ENCODE assay signal across 1 fruit fly cellular context in the genomic region with DNA sequence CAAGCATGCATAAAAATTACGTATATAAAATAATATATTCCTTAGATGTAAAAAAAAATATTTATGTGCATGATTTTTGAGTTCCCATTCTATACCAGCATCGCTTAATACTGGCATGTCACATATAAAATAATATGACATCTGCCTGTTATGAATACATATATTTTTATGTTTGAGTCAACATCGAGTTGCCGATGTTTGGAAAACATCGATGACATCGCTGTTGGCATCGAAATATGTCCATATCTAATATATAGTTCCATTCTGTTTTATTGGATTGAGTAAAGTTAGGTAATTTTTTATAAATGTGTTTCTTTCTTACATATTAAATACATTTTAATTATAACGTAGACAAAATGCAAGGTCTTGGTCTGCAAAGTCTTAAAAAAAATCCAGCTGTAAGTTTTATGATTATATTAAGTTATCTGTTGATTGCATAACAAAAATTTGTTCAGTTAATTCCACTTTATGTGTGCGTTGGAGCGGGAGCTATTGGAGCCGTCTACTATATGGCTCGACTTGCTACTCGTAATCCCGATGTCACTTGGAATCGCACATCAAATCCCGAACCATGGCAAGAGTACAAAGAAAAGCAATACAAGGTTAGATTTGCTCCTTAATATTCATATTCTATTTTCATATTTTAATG.
A peak's percentile ranks its signal among the peaks of the same experiment; 100 is the strongest.
TF ChIP-seq lines count a peak whose summit lies in the region.

A gene (plus strand): TSS at position 248 of the 649 bp plus-strand sequence.

TF ChIP-seq in whole organism, embryonic, 481 proteins besides CTCF, POLR2A, EP300 and RAD21 (continued from another document and continues in another):
- TF ChIP-seq CG15696 (tag; optimal IDR thresholded peaks at IDR 0.05; lab: Kevin White, UChicago) (no peak), CG11093 (GFP tag; IDR thresholded peaks at IDR 0.05; lab: Robert Waterston, UW) (no peak), Hmr (GFP tag; optimal IDR thresholded peaks at IDR 0.05; lab: Kevin White, UChicago) (no peak), btn (GFP tag; optimal IDR thresholded peaks at IDR 0.05; lab: Kevin White, UChicago) (no peak), ken (GFP tag; IDR thresholded peaks at IDR 0.05; lab: Robert Waterston, UW) (no peak), CG6791 (GFP tag; IDR thresholded peaks at IDR 0.05; lab: Robert Waterston, UW; ENCODE audit: partially characterized antibody) (peak; percentile 80), CG16815 (GFP tag; optimal IDR thresholded peaks at IDR 0.05; lab: Kevin White, UChicago) (no peak), CG12071 (GFP tag; optimal IDR thresholded peaks at IDR 0.05; lab: Kevin White, UChicago) (no peak), TFAM (GFP tag; optimal IDR thresholded peaks at IDR 0.05; lab: Kevin White, UChicago) (no peak), CG3847 (GFP tag; IDR thresholded peaks at IDR 0.05; lab: Robert Waterston, UW) (no peak), Hr78 (GFP tag; optimal IDR thresholded peaks at IDR 0.05; lab: Kevin White, UChicago) (no peak), CG8924 (tag; optimal IDR thresholded peaks at IDR 0.05; lab: Kevin White, UChicago) (no peak), HLHmδ (GFP tag; optimal IDR thresholded peaks at IDR 0.05; lab: Kevin White, UChicago) (no peak), CG18619 (GFP tag; optimal IDR thresholded peaks at IDR 0.05; lab: Kevin White, UChicago) (no peak), so (GFP tag; IDR thresholded peaks at IDR 0.05; lab: Robert Waterston, UW) (no peak), CG17385 (GFP tag; optimal IDR thresholded peaks at IDR 0.05; lab: Kevin White, UChicago) (no peak), chinmo (GFP tag; IDR thresholded peaks at IDR 0.05; lab: Robert Waterston, UW; ENCODE audit: partially characterized antibody) (no peak), CG11456 (GFP tag; IDR thresholded peaks at IDR 0.05; lab: Robert Waterston, UW) (no peak), hbn (GFP tag; IDR thresholded peaks at IDR 0.05; lab: Robert Waterston, UW; ENCODE audit: partially characterized antibody) (0 out of 2 replicates have a peak, but pooled peaks have one; percentile 46), CG1603 (tag; optimal IDR thresholded peaks at IDR 0.05; lab: Kevin White, UChicago) (peak; percentile 93), D19A (tag; optimal IDR thresholded peaks at IDR 0.05; lab: Kevin White, UChicago) (no peak), slp2 (GFP tag; optimal IDR thresholded peaks at IDR 0.05; lab: Kevin White, UChicago) (no peak), bbx (GFP tag; IDR thresholded peaks at IDR 0.05; lab: Robert Waterston, UW; ENCODE audit: partially characterized antibody) (peak; percentile 75), CG13775 (GFP tag; optimal IDR thresholded peaks at IDR 0.05; lab: Kevin White, UChicago) (no peak), CG8359 (GFP tag; optimal IDR thresholded peaks at IDR 0.05; lab: Kevin White, UChicago; ENCODE audit: borderline replicate concordance) (no peak), ap (GFP tag; IDR thresholded peaks at IDR 0.05; lab: Robert Waterston, UW) (no peak), CG4328 (GFP tag; optimal IDR thresholded peaks at IDR 0.05; lab: Kevin White, UChicago) (no peak), CG9609 (GFP tag; optimal IDR thresholded peaks at IDR 0.05; lab: Kevin White, UChicago) (no peak), CG16813 (GFP tag; IDR thresholded peaks at IDR 0.05; lab: Robert Waterston, UW; ENCODE audit: partially characterized antibody) (peak; percentile 81), CG17361 (GFP tag; IDR thresholded peaks at IDR 0.05; lab: Robert Waterston, UW) (0 out of 3 replicates have a peak, but pooled peaks have one; percentile 13), HLH4C (GFP tag; IDR thresholded peaks at IDR 0.05; lab: Robert Waterston, UW; ENCODE audit: partially characterized antibody) (0 out of 3 replicates have a peak, but pooled peaks have one; percentile 28), emc (GFP tag; optimal IDR thresholded peaks at IDR 0.05; lab: Kevin White, UChicago) (no peak), NC2β (GFP tag; optimal IDR thresholded peaks at IDR 0.05; lab: Kevin White, UChicago) (no peak), CG2116 (GFP tag; optimal IDR thresholded peaks at IDR 0.05; lab: Kevin White, UChicago) (peak; percentile 25), mam (GFP tag; optimal IDR thresholded peaks at IDR 0.05; lab: Kevin White, UChicago) (no peak), Kr (GFP tag; optimal IDR thresholded peaks at IDR 0.05; lab: Kevin White, UChicago) (no peak), ERR (GFP tag; optimal IDR thresholded peaks at IDR 0.05; lab: Kevin White, UChicago) (no peak), ranshi (GFP tag; IDR thresholded peaks at IDR 0.05; lab: Robert Waterston, UW) (no peak), CG4854 (GFP tag; optimal IDR thresholded peaks at IDR 0.05; lab: Kevin White, UChicago) (no peak), ab (GFP tag; optimal IDR thresholded peaks at IDR 0.05; lab: Kevin White, UChicago) (no peak), Ets97D (GFP tag; optimal IDR thresholded peaks at IDR 0.05; lab: Kevin White, UChicago) (no peak), Lpt (GFP tag; optimal IDR thresholded peaks at IDR 0.05; lab: Kevin White, UChicago) (no peak), CG12744 (GFP tag; optimal IDR thresholded peaks at IDR 0.05; lab: Kevin White, UChicago) (no peak), gt (GFP tag; IDR thresholded peaks at IDR 0.05; lab: Robert Waterston, UW) (no peak), lov (optimal IDR thresholded peaks at IDR 0.05; lab: Kevin White, UChicago) (no peak), lov (GFP tag; IDR thresholded peaks at IDR 0.05; lab: Robert Waterston, UW) (no peak), Ptx1 (GFP tag; IDR thresholded peaks at IDR 0.05; lab: Robert Waterston, UW) (no peak), exex (tag; optimal IDR thresholded peaks at IDR 0.05; lab: Kevin White, UChicago) (no peak), pfk (GFP tag; optimal IDR thresholded peaks at IDR 0.05; lab: Kevin White, UChicago) (peak; percentile 32), CG7556 (GFP tag; optimal IDR thresholded peaks at IDR 0.05; lab: Kevin White, UChicago) (no peak), CG13624 (GFP tag; optimal IDR thresholded peaks at IDR 0.05; lab: Kevin White, UChicago) (no peak), gem (tag; optimal IDR thresholded peaks at IDR 0.05; lab: Kevin White, UChicago) (peak; percentile 9), sens-2 (GFP tag; IDR thresholded peaks at IDR 0.05; lab: Robert Waterston, UW) (no peak), CG4282 (GFP tag; optimal IDR thresholded peaks at IDR 0.05; lab: Kevin White, UChicago) (no peak), CG31388 (GFP tag; optimal IDR thresholded peaks at IDR 0.05; lab: Kevin White, UChicago) (no peak), CG8290 (GFP tag; optimal IDR thresholded peaks at IDR 0.05; lab: Kevin White, UChicago) (peak; percentile 43), CG8290 (tag; optimal IDR thresholded peaks at IDR 0.05; lab: Kevin White, UChicago) (peak in 1 of 2 experiments; percentile 25), lola (GFP tag; optimal IDR thresholded peaks at IDR 0.05; lab: Kevin White, UChicago) (no peak), zen2 (GFP tag; IDR thresholded peaks at IDR 0.05; lab: Robert Waterston, UW; ENCODE audit: partially characterized antibody) (no peak), Scr (GFP tag; IDR thresholded peaks at IDR 0.05; lab: Robert Waterston, UW; ENCODE audit: partially characterized antibody) (peak; percentile 71), scrt (GFP tag; optimal IDR thresholded peaks at IDR 0.05; lab: Kevin White, UChicago) (no peak), klu (GFP tag; IDR thresholded peaks at IDR 0.05; lab: Robert Waterston, UW) (no peak), CG15514 (GFP tag; optimal IDR thresholded peaks at IDR 0.05; lab: Kevin White, UChicago) (no peak), Ssrp (tag; optimal IDR thresholded peaks at IDR 0.05; lab: Kevin White, UChicago) (no peak), tgo (GFP tag; IDR thresholded peaks at IDR 0.05; lab: Robert Waterston, UW) (no peak), Xrp1 (GFP tag; IDR thresholded peaks at IDR 0.05; lab: Robert Waterston, UW) (no peak), CG6854 (GFP tag; optimal IDR thresholded peaks at IDR 0.05; lab: Kevin White, UChicago) (no peak), gsb-n (tag; optimal IDR thresholded peaks at IDR 0.05; lab: Kevin White, UChicago) (no peak), CG8944 (GFP tag; optimal IDR thresholded peaks at IDR 0.05; lab: Kevin White, UChicago) (no peak), CG15479 (GFP tag; optimal IDR thresholded peaks at IDR 0.05; lab: Kevin White, UChicago) (no peak), Dfd (GFP tag; optimal IDR thresholded peaks at IDR 0.05; lab: Kevin White, UChicago) (no peak), Hand (GFP tag; optimal IDR thresholded peaks at IDR 0.05; lab: Kevin White, UChicago) (no peak), peb (GFP tag; IDR thresholded peaks at IDR 0.05; lab: Robert Waterston, UW) (no peak), Poxn (GFP tag; IDR thresholded peaks at IDR 0.05; lab: Robert Waterston, UW) (no peak), ase (GFP tag; IDR thresholded peaks at IDR 0.05; lab: Robert Waterston, UW) (no peak), CG15601 (tag; optimal IDR thresholded peaks at IDR 0.05; lab: Kevin White, UChicago) (no peak), D (optimal IDR thresholded peaks at IDR 0.05; lab: Kevin White, UChicago) (no peak), D (GFP tag; optimal IDR thresholded peaks at IDR 0.05; lab: Kevin White, UChicago) (no peak), CG4360 (GFP tag; IDR thresholded peaks at IDR 0.05; lab: Robert Waterston, UW) (no peak), oc (tag; optimal IDR thresholded peaks at IDR 0.05; lab: Kevin White, UChicago) (no peak), en (GFP tag; optimal IDR thresholded peaks at IDR 0.05; lab: Kevin White, UChicago) (no peak), CG4730 (GFP tag; IDR thresholded peaks at IDR 0.05; lab: Robert Waterston, UW) (no peak), CG10321 (GFP tag; IDR thresholded peaks at IDR 0.05; lab: Robert Waterston, UW) (no peak), CG11696 (GFP tag; IDR thresholded peaks at IDR 0.05; lab: Robert Waterston, UW) (no peak), esg (GFP tag; conservative IDR thresholded peaks at IDR 0.05; lab: Robert Waterston, UW) (no peak), CG1233 (GFP tag; optimal IDR thresholded peaks at IDR 0.05; lab: Kevin White, UChicago) (no peak), Side (GFP tag; optimal IDR thresholded peaks at IDR 0.05; lab: Kevin White, UChicago) (no peak), unc-4 (GFP tag; IDR thresholded peaks at IDR 0.05; lab: Robert Waterston, UW; ENCODE audit: partially characterized antibody) (no peak), ems (GFP tag; optimal IDR thresholded peaks at IDR 0.05; lab: Kevin White, UChicago) (no peak), ssp (GFP tag; IDR thresholded peaks at IDR 0.05; lab: Robert Waterston, UW) (peak; percentile 98), twi (tag; optimal IDR thresholded peaks at IDR 0.05; lab: Kevin White, UChicago) (no peak), ham (GFP tag; IDR thresholded peaks at IDR 0.05; lab: Robert Waterston, UW) (no peak), pum (GFP tag; optimal IDR thresholded peaks at IDR 0.05; lab: Kevin White, UChicago) (no peak), Dek (tag; optimal IDR thresholded peaks at IDR 0.05; lab: Kevin White, UChicago) (no peak), CG13296 (GFP tag; optimal IDR thresholded peaks at IDR 0.05; lab: Kevin White, UChicago) (no peak), Pdp1 (GFP tag; optimal IDR thresholded peaks at IDR 0.05; lab: Kevin White, UChicago) (peak in 1 of 2 experiments; percentile 97), odd (GFP tag; optimal IDR thresholded peaks at IDR 0.05; lab: Kevin White, UChicago) (no peak), Deaf1 (tag; optimal IDR thresholded peaks at IDR 0.05; lab: Kevin White, UChicago) (no peak), CG5245 (GFP tag; optimal IDR thresholded peaks at IDR 0.05; lab: Kevin White, UChicago) (no peak), Dad (GFP tag; optimal IDR thresholded peaks at IDR 0.05; lab: Kevin White, UChicago) (no peak), gfzf (GFP tag; optimal IDR thresholded peaks at IDR 0.05; lab: Kevin White, UChicago) (no peak), Doc2 (GFP tag; IDR thresholded peaks at IDR 0.05; lab: Robert Waterston, UW) (no peak), sqz (GFP tag; optimal IDR thresholded peaks at IDR 0.05; lab: Kevin White, UChicago) (no peak), Drgx (GFP tag; IDR thresholded peaks at IDR 0.05; lab: Robert Waterston, UW) (no peak), C15 (GFP tag; IDR thresholded peaks at IDR 0.05; lab: Robert Waterston, UW) (no peak), Spps (tag; optimal IDR thresholded peaks at IDR 0.05; lab: Kevin White, UChicago) (no peak), CG3995 (GFP tag; optimal IDR thresholded peaks at IDR 0.05; lab: Kevin White, UChicago) (peak; percentile 82), CG32767 (GFP tag; IDR thresholded peaks at IDR 0.05; lab: Robert Waterston, UW) (no peak), Max (GFP tag; optimal IDR thresholded peaks at IDR 0.05; lab: Kevin White, UChicago) (no peak), BEAF-32 (GFP tag; optimal IDR thresholded peaks at IDR 0.05; lab: Kevin White, UChicago) (peak; percentile 73), CG14965 (GFP tag; optimal IDR thresholded peaks at IDR 0.05; lab: Kevin White, UChicago; ENCODE audit: borderline replicate concordance) (no peak), CG12299 (tag; optimal IDR thresholded peaks at IDR 0.05; lab: Kevin White, UChicago) (no peak), CG6175 (GFP tag; IDR thresholded peaks at IDR 0.05; lab: Robert Waterston, UW) (no peak), CG7357 (GFP tag; IDR thresholded peaks at IDR 0.05; lab: Robert Waterston, UW) (peak; percentile 87), Fer1 (GFP tag; optimal IDR thresholded peaks at IDR 0.05; lab: Kevin White, UChicago) (no peak), CG10543 (GFP tag; optimal IDR thresholded peaks at IDR 0.05; lab: Kevin White, UChicago) (no peak), chm (GFP tag; IDR thresholded peaks at IDR 0.05; lab: Robert Waterston, UW) (no peak), CG3838 (GFP tag; optimal IDR thresholded peaks at IDR 0.05; lab: Kevin White, UChicago) (no peak), lmd (GFP tag; IDR thresholded peaks at IDR 0.05; lab: Robert Waterston, UW) (no peak), eve (GFP tag; optimal IDR thresholded peaks at IDR 0.05; lab: Kevin White, UChicago) (no peak), CG14014 (GFP tag; IDR thresholded peaks at IDR 0.05; lab: Robert Waterston, UW) (no peak), lilli (GFP tag; optimal IDR thresholded peaks at IDR 0.05; lab: Kevin White, UChicago) (no peak), Hr3 (GFP tag; optimal IDR thresholded peaks at IDR 0.05; lab: Kevin White, UChicago) (no peak), pan (optimal IDR thresholded peaks at IDR 0.05; lab: Kevin White, UChicago) (no peak), pan (GFP tag; optimal IDR thresholded peaks at IDR 0.05 in 1 of 2, IDR thresholded peaks at IDR 0.05 in 1 of 2) (no peak), grn (GFP tag; optimal IDR thresholded peaks at IDR 0.05; lab: Kevin White, UChicago) (no peak), Doc3 (GFP tag; IDR thresholded peaks at IDR 0.05; lab: Robert Waterston, UW; ENCODE audit: partially characterized antibody) (peak; percentile 16; the same call in 1 of the 3 replicates), Atf6 (GFP tag; IDR thresholded peaks at IDR 0.05; lab: Robert Waterston, UW) (no peak), Hsf (GFP tag; optimal IDR thresholded peaks at IDR 0.05; lab: Kevin White, UChicago) (no peak)
